Worm (Caenorhabditis elegans): ENCODE results near the gene trpl-5.

Gene trpl-5

ce11 chrII:2045505-2045904, 44.9 kb downstream of the trpl-5 start, which contains the start of gene bath-24:
Gene bath-24 (minus strand): TSS chrII:2045605.
- no peak for TF ChIP-seq hnd-1 (tag; optimal IDR thresholded peaks at IDR 0.05)
- TF ChIP-seq scrt-1 (GFP tag; IDR thresholded peaks at IDR 0.05) = no peak
- no peak for TF ChIP-seq ceh-13 (GFP tag; optimal IDR thresholded peaks at IDR 0.05)
- no peak for TF ChIP-seq hmg-4 (GFP tag; optimal IDR thresholded peaks at IDR 0.05)
- no peak for TF ChIP-seq pes-1 (GFP tag; IDR thresholded peaks at IDR 0.05)
- no peak for TF ChIP-seq tbx-37 (GFP tag; conservative IDR thresholded peaks at IDR 0.05)
- no peak for TF ChIP-seq ets-7 (tag; optimal IDR thresholded peaks at IDR 0.05)
- no peak for TF ChIP-seq ama-1 (optimal IDR thresholded peaks at IDR 0.05)
- TF ChIP-seq flt-1 (GFP tag; IDR thresholded peaks at IDR 0.05) = no peak
- TF ChIP-seq ceh-36 (tag; optimal IDR thresholded peaks at IDR 0.05) = no peak
- no peak for TF ChIP-seq hmbx-1 (tag; optimal IDR thresholded peaks at IDR 0.05)
- no peak for TF ChIP-seq F13C5.2 (tag; optimal IDR thresholded peaks at IDR 0.05)
- TF ChIP-seq tra-4 (tag; optimal IDR thresholded peaks at IDR 0.05) = no peak
- TF ChIP-seq aly-1 (tag; optimal IDR thresholded peaks at IDR 0.05) = no peak
- TF ChIP-seq sea-1 (GFP tag; conservative IDR thresholded peaks at IDR 0.05) = no peak
- TF ChIP-seq B0310.2 (tag; optimal IDR thresholded peaks at IDR 0.05) = no peak
- no peak for TF ChIP-seq tbx-11 (GFP tag; IDR thresholded peaks at IDR 0.05)

- TF ChIP-seq ceh-13 (GFP tag; optimal IDR thresholded peaks at IDR 0.05) (no peak), hmg-4 (GFP tag; optimal IDR thresholded peaks at IDR 0.05) (no peak), flt-1 (GFP tag; IDR thresholded peaks at IDR 0.05) (no peak), ets-7 (tag; optimal IDR thresholded peaks at IDR 0.05) (no peak), hmbx-1 (tag; optimal IDR thresholded peaks at IDR 0.05) (no peak), scrt-1 (GFP tag; IDR thresholded peaks at IDR 0.05) (no peak)
Observed at ce11 chrII:2042447-2042846, 48.0 kb downstream of the trpl-5 start, which contains the start of gene bath-20. Gene bath-20 (minus strand): TSS chrII:2042547.

- TF ChIP-seq tra-4 (tag; optimal IDR thresholded peaks at IDR 0.05) (no peak), sea-1 (GFP tag; conservative IDR thresholded peaks at IDR 0.05) (no peak), aly-1 (tag; optimal IDR thresholded peaks at IDR 0.05) (no peak), hnd-1 (tag; optimal IDR thresholded peaks at IDR 0.05) (no peak), B0310.2 (tag; optimal IDR thresholded peaks at IDR 0.05) (no peak), ama-1 (optimal IDR thresholded peaks at IDR 0.05) (no peak), pes-1 (GFP tag; IDR thresholded peaks at IDR 0.05) (no peak), flt-1 (GFP tag; IDR thresholded peaks at IDR 0.05) (no peak), hmbx-1 (tag; optimal IDR thresholded peaks at IDR 0.05) (no peak), ceh-13 (GFP tag; optimal IDR thresholded peaks at IDR 0.05) (no peak)
Observed at ce11 chrII:2039288-2039687, 51.1 kb downstream of the trpl-5 start, which contains the start of gene bath-19. Gene bath-19 (minus strand): TSS chrII:2039388.
